Fruit fly (Drosophila melanogaster): Measurements from ENCODE around the gene CecB.

DNA sequence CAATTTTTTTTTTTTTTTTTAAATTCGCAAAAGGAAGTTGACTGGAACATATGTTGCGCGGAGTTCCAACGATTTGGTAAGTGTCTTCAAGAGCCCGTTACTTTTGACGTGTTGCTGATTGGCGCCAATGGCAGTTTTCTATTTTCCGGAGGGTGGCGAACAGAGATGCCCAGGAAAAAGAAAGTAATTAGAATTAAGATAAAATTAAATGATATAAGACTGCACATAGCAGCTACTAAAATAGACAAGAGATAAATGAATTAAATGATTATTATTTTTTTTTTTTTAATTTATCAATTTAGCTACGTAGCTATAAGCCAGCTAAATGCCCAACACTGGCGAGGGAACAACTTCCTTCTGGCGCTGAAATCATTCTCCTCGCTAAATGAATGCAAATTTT lies 8.6 kb upstream of the CecB start:
- TF ChIP-seq CG8478 (optimal IDR thresholded peaks at IDR 0.05) (no peak), CTCF (optimal IDR thresholded peaks at IDR 0.05) (no peak)
